Fruit fly (Drosophila melanogaster) whole organism: ENCODE data around the gene Ir7b.

Source experiments
- CG8478 ChIP-seq: fragments of >200 bp; optimal IDR thresholded peaks from 2 replicates; lab custom pipeline; 2018; ENCODE audit warnings: inconsistent platforms
- EcR ChIP-seq, 2 experiments: fragments of >200 bp; optimal IDR thresholded peaks; 2 replicates each; lab custom pipeline; 2017; ENCODE audit warnings: missing biosample characterization in 2 of 2, missing genetic modification characterization in 2 of 2, missing genetic modification reagents in 2 of 2
- pan ChIP-seq: fragments of >200 bp; optimal IDR thresholded peaks from 2 replicates; lab custom pipeline; 2017

DNA sequence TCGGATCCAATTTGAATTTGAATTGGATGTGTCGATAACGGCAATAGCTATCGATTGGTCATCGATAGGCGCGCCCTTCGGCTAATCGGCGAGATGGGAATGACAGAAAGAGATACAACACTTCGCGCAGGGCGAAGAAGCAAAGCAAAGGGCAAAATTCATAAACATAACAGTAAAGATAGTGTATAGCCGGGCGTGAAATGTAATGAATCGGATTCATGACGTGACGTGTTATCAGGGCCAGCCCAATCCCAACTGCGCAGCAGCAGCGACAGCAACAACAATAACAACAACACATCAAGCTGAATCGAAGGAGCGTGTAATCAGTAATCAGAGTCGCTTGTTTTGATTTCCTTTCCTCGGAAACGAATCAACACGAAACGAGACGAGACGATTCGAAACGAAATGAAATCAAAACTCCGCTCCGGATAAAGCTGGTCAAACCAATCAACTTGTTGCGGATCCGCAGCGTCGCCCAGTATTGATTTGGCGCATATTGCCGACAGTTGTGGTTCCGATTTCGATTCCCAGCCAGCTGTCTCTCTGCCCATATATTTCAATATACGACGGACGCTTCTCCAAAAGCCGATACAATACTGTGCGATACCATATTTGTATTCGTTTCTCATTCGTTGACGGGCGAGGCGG lies 45.3 kb upstream of the Ir7b start, which contains the start of gene snz:
- no peak for TF ChIP-seq CG8478 (lab: Kevin White, UChicago)
- TF ChIP-seq pan (lab: Kevin White, UChicago): no peak
- no peak for TF ChIP-seq EcR (GFP tag; optimal IDR thresholded peaks at IDR 0.05; lab: Kevin White, UChicago)
